Worm (Caenorhabditis elegans): ENCODE results near the gene T03F6.4.

- no peak for TF ChIP-seq dao-5 (tag; optimal IDR thresholded peaks at IDR 0.05)
- TF ChIP-seq W03F9.2 (tag; optimal IDR thresholded peaks at IDR 0.05), result no peak
Observed at ce11 chrIII:13418975-13419374, 33.0 kb downstream of the T03F6.4 start.
